Fruit fly (Drosophila melanogaster) Kc167 (cell line): ENCODE measurements around the gene numb.

ENCODE experiments used
- Myc ChIP-seq: fragments of >200 bp; optimal IDR thresholded peaks from 2 replicates; lab custom pipeline; 2017; ENCODE audit warnings: missing external identifiers
- Sin3A ChIP-seq: fragments of >200 bp; optimal IDR thresholded peaks from 2 replicates; lab custom pipeline; 2018; ENCODE audit warnings: missing external identifiers
- h ChIP-seq: fragments of >200 bp; optimal IDR thresholded peaks from 3 replicates; lab custom pipeline; 2018; ENCODE audit warnings: missing external identifiers
- insv ChIP-seq: fragments of >200 bp; optimal IDR thresholded peaks from 3 replicates; lab custom pipeline; 2018; ENCODE audit warnings: missing external identifiers
- psq ChIP-seq: fragments of >200 bp; optimal IDR thresholded peaks from 2 replicates; lab custom pipeline; 2017; ENCODE audit warnings: missing external identifiers
- ttk ChIP-seq: sonication (Bioruptor generic); optimal IDR thresholded peaks from 2 replicates; lab custom pipeline; 2017; ENCODE audit warnings: missing external identifiers

numb gene

dm6 chr2L:9502786-9503443 is 65.6 kb downstream of the numb start:
- TF ChIP-seq psq (lab: Kevin White, UChicago) = no peak
- no peak for TF ChIP-seq Myc (lab: Kevin White, UChicago)
- TF ChIP-seq insv = no peak
- no peak for TF ChIP-seq ttk
- no peak for TF ChIP-seq h (lab: Kevin White, UChicago)
- TF ChIP-seq Sin3A = no peak

dm6 chr2L:9505372-9506103 is 68.3 kb downstream of the numb start:
- no peak for TF ChIP-seq insv
- no peak for TF ChIP-seq psq (lab: Kevin White, UChicago)
- no peak for TF ChIP-seq Sin3A
- no peak for TF ChIP-seq h (lab: Kevin White, UChicago)
- no peak for TF ChIP-seq ttk
- TF ChIP-seq Myc (lab: Kevin White, UChicago) = no peak

dm6 chr2L:9506535-9507036 is 69.3 kb downstream of the numb start:
- no peak for TF ChIP-seq Sin3A
- TF ChIP-seq Myc (lab: Kevin White, UChicago) = no peak

dm6 chr2L:9508547-9509197 is 71.4 kb downstream of the numb start:
- no peak for TF ChIP-seq psq (lab: Kevin White, UChicago)
- TF ChIP-seq insv = no peak
- no peak for TF ChIP-seq ttk
- TF ChIP-seq h (lab: Kevin White, UChicago) = no peak
- TF ChIP-seq Myc (lab: Kevin White, UChicago) = no peak
- TF ChIP-seq Sin3A = no peak

dm6 chr2L:9509653-9510052 is 72.4 kb downstream of the numb start:
- no peak for TF ChIP-seq Myc (lab: Kevin White, UChicago)
- TF ChIP-seq h (lab: Kevin White, UChicago) = no peak
- TF ChIP-seq Sin3A = no peak
- TF ChIP-seq insv = no peak
- TF ChIP-seq ttk = no peak
- TF ChIP-seq psq (lab: Kevin White, UChicago) = no peak

- no peak for TF ChIP-seq psq (lab: Kevin White, UChicago)
- no peak for TF ChIP-seq insv
- TF ChIP-seq Sin3A = no peak
- TF ChIP-seq Myc (lab: Kevin White, UChicago) = no peak
- TF ChIP-seq h (lab: Kevin White, UChicago) = no peak
- TF ChIP-seq ttk = no peak
Measured at dm6 chr2L:9510429-9510828, 73.2 kb downstream of the numb start.

dm6 chr2L:9512401-9513198 is 75.3 kb downstream of the numb start:
- TF ChIP-seq psq (lab: Kevin White, UChicago) (no peak), Sin3A (no peak), ttk (no peak), h (lab: Kevin White, UChicago) (no peak), Myc (lab: Kevin White, UChicago) (no peak), insv (no peak)

- TF ChIP-seq insv (no peak), h (lab: Kevin White, UChicago) (no peak), ttk (no peak), psq (lab: Kevin White, UChicago) (no peak), Myc (lab: Kevin White, UChicago) (no peak), Sin3A (no peak)
Measured at dm6 chr2L:9513771-9514170, 76.5 kb downstream of the numb start.
